Fruit fly (Drosophila melanogaster) whole organism, embryonic: ENCODE measurements around the gene CG13949.
A peak's percentile ranks its signal among the peaks of the same experiment; 100 is the strongest.

ENCODE experiments used
- Ada2b ChIP-seq: fragments of 200-800 bp; sonication (Bioruptor generic); IDR thresholded peaks from 2 replicates; pipeline ENCODE4 v1.3.6; 2022; ENCODE audit warnings: missing biosample characterization, missing genetic modification characterization
- CG10274 ChIP-seq: fragments of 200-800 bp; sonication (Bioruptor generic); optimal IDR thresholded peaks from 3 replicates; lab custom pipeline; 2017; ENCODE audit warnings: missing biosample characterization, mild to moderate bottlenecking, missing genetic modification characterization
- CG10543 ChIP-seq: fragments of 200-800 bp; sonication (Bioruptor generic); optimal IDR thresholded peaks from 3 replicates; lab custom pipeline; 2017; ENCODE audit warnings: missing biosample characterization, mild to moderate bottlenecking, missing genetic modification characterization, moderate library complexity
- CG10654 ChIP-seq: fragments of 200-800 bp; sonication (Bioruptor generic); optimal IDR thresholded peaks from 2 replicates; lab custom pipeline; 2016; ENCODE audit warnings: missing biosample characterization, missing genetic modification characterization
- CG11093 ChIP-seq: fragments of 200-800 bp; sonication (Bioruptor generic); IDR thresholded peaks from 3 replicates; pipeline ENCODE4 v1.3.6; 2022; ENCODE audit warnings: missing biosample characterization, missing genetic modification characterization
- CG11560 ChIP-seq: fragments of 200-800 bp; sonication (Bioruptor generic); IDR thresholded peaks from 3 replicates; pipeline ENCODE4 v1.3.6; 2022; ENCODE audit warnings: missing biosample characterization, missing genetic modification characterization
- CG13624 ChIP-seq: fragments of 200-800 bp; sonication (Bioruptor generic); optimal IDR thresholded peaks from 2 replicates; lab custom pipeline; 2016; ENCODE audit warnings: missing biosample characterization, missing genetic modification characterization
- CG13894 ChIP-seq: fragments of 200-800 bp; sonication (Bioruptor generic); optimal IDR thresholded peaks from 3 replicates; lab custom pipeline; 2018; ENCODE audit warnings: missing biosample characterization, mild to moderate bottlenecking, missing genetic modification characterization, moderate library complexity
- CG14965 ChIP-seq: fragments of 200-800 bp; sonication (Bioruptor generic); optimal IDR thresholded peaks from 2 replicates; lab custom pipeline; 2016; ENCODE audit warnings: missing biosample characterization, missing genetic modification characterization, borderline replicate concordance
- CG15269 ChIP-seq: fragments of 200-800 bp; sonication (Bioruptor generic); optimal IDR thresholded peaks from 2 replicates; lab custom pipeline; 2018; ENCODE audit warnings: missing biosample characterization, mild to moderate bottlenecking, missing genetic modification characterization, moderate library complexity
- CG1529 ChIP-seq: fragments of 200-800 bp; sonication (Bioruptor generic); optimal IDR thresholded peaks from 3 replicates; lab custom pipeline; 2018; ENCODE audit warnings: missing biosample characterization, missing genetic modification characterization
- CG17186 ChIP-seq: fragments of 200-800 bp; sonication (Bioruptor generic); optimal IDR thresholded peaks from 3 replicates; lab custom pipeline; 2017; ENCODE audit warnings: missing biosample characterization, missing genetic modification reagents, missing genetic modification characterization
- CG17328 ChIP-seq: fragments of 200-800 bp; sonication (Bioruptor generic); IDR thresholded peaks from 2 replicates; pipeline ENCODE4 v1.3.6; 2022; ENCODE audit warnings: missing biosample characterization, missing genetic modification characterization
- CG17385 ChIP-seq: fragments of 200-800 bp; sonication (Bioruptor generic); optimal IDR thresholded peaks from 3 replicates; lab custom pipeline; 2018; ENCODE audit warnings: missing biosample characterization, mild to moderate bottlenecking, missing genetic modification characterization
- CG2116 ChIP-seq: fragments of 200-800 bp; sonication (Bioruptor generic); optimal IDR thresholded peaks from 3 replicates; lab custom pipeline; 2018; ENCODE audit warnings: missing biosample characterization, mild to moderate bottlenecking, missing genetic modification characterization
- CG32772 ChIP-seq: fragments of 200-800 bp; sonication (Bioruptor generic); IDR thresholded peaks from 2 replicates; pipeline ENCODE4 v1.3.6; 2022; ENCODE audit warnings: missing biosample characterization, missing genetic modification characterization
- CG4820 ChIP-seq: fragments of 200-800 bp; sonication (Bioruptor generic); optimal IDR thresholded peaks from 3 replicates; lab custom pipeline; 2016; ENCODE audit warnings: missing biosample characterization, missing genetic modification characterization
- CG5953 ChIP-seq: fragments of 200-800 bp; sonication (Bioruptor generic); IDR thresholded peaks from 2 replicates; pipeline ENCODE4 v1.3.6; 2022; ENCODE audit warnings: missing biosample characterization, missing genetic modification characterization
- CG7372 ChIP-seq: fragments of 200-800 bp; sonication (Bioruptor generic); IDR thresholded peaks from 2 replicates; pipeline ENCODE4 v1.3.6; 2022; ENCODE audit warnings: missing biosample characterization, missing genetic modification characterization
- CG7745 ChIP-seq: fragments of 200-800 bp; sonication (Bioruptor generic); optimal IDR thresholded peaks from 2 replicates; lab custom pipeline; 2018; ENCODE audit warnings: missing biosample characterization, mild to moderate bottlenecking, missing genetic modification characterization, moderate library complexity
- CG9817 ChIP-seq: fragments of 200-800 bp; sonication (Bioruptor generic); optimal IDR thresholded peaks from 2 replicates; lab custom pipeline; 2018; ENCODE audit warnings: missing biosample characterization, mild to moderate bottlenecking, missing genetic modification characterization, moderate library complexity
- Camta ChIP-seq: fragments of 200-800 bp; sonication (Bioruptor generic); optimal IDR thresholded peaks from 2 replicates; lab custom pipeline; 2016; ENCODE audit warnings: missing biosample characterization, missing genetic modification characterization
- CrebB ChIP-seq: fragments of 200-800 bp; sonication (Bioruptor generic); optimal IDR thresholded peaks from 3 replicates; lab custom pipeline; 2018; ENCODE audit warnings: missing biosample characterization, mild to moderate bottlenecking, missing genetic modification characterization
- Dip3 ChIP-seq: fragments of 200-800 bp; sonication (Bioruptor generic); optimal IDR thresholded peaks from 3 replicates; lab custom pipeline; 2016; ENCODE audit warnings: missing biosample characterization, missing genetic modification characterization
- Hand ChIP-seq: fragments of 200-800 bp; sonication (Bioruptor generic); optimal IDR thresholded peaks from 2 replicates; lab custom pipeline; 2017; ENCODE audit warnings: mild to moderate bottlenecking, missing biosample characterization, missing genetic modification reagents, missing genetic modification characterization
- Hr39 ChIP-seq: fragments of >200 bp; optimal IDR thresholded peaks from 2 replicates; lab custom pipeline; 2017
- Lim3 ChIP-seq: fragments of 200-800 bp; sonication (Bioruptor generic); IDR thresholded peaks from 2 replicates; pipeline ENCODE4 v1.3.6; 2022; ENCODE audit warnings: missing biosample characterization, missing genetic modification characterization
- Sox102F ChIP-seq: fragments of 200-800 bp; sonication (Bioruptor generic); optimal IDR thresholded peaks from 2 replicates; lab custom pipeline; 2018; ENCODE audit warnings: missing biosample characterization, mild to moderate bottlenecking, missing genetic modification characterization, moderate library complexity
- Xrp1 ChIP-seq: fragments of 200-800 bp; sonication (Bioruptor generic); IDR thresholded peaks from 2 replicates; pipeline ENCODE4 v1.3.6; 2022; ENCODE audit warnings: missing biosample characterization, missing genetic modification characterization
- bsh ChIP-seq, 2 experiments: fragments of 200-800 bp; sonication (Bioruptor generic); optimal IDR thresholded peaks; 2 replicates each; lab custom pipeline; 2017 to 2018; ENCODE audit warnings: mild to moderate bottlenecking in 2 of 2, missing biosample characterization in 2 of 2, missing genetic modification characterization in 2 of 2, moderate library complexity in 1 of 2
- btn ChIP-seq: fragments of 200-800 bp; sonication (Bioruptor generic); optimal IDR thresholded peaks from 2 replicates; lab custom pipeline; 2016; ENCODE audit warnings: missing biosample characterization, missing genetic modification characterization
- chif ChIP-seq, 2 experiments: fragments of 200-800 bp; sonication (Bioruptor generic); optimal IDR thresholded peaks; 3 replicates each; lab custom pipeline; 2016; ENCODE audit warnings: missing biosample characterization in 2 of 2, missing genetic modification characterization in 2 of 2
- crol ChIP-seq: fragments of 200-800 bp; sonication (Bioruptor generic); IDR thresholded peaks from 2 replicates; pipeline ENCODE4 v1.3.6; 2022; ENCODE audit warnings: missing biosample characterization, missing genetic modification characterization
- emc ChIP-seq: fragments of 200-800 bp; sonication (Bioruptor generic); optimal IDR thresholded peaks from 2 replicates; lab custom pipeline; 2016; ENCODE audit warnings: missing biosample characterization, missing genetic modification characterization
- en ChIP-seq: fragments of 200-800 bp; sonication (Bioruptor generic); optimal IDR thresholded peaks from 2 replicates; lab custom pipeline; 2016; ENCODE audit warnings: missing biosample characterization, missing genetic modification characterization
- esg ChIP-seq: fragments of 200-800 bp; sonication (Bioruptor generic); conservative IDR thresholded peaks from 2 replicates; pipeline ENCODE4 v1.3.6; 2022; ENCODE audit warnings: missing biosample characterization, missing genetic modification characterization
- exex ChIP-seq: fragments of 200-800 bp; sonication (Bioruptor generic); optimal IDR thresholded peaks from 4 replicates; lab custom pipeline; 2018; ENCODE audit warnings: missing biosample characterization, mild to moderate bottlenecking, missing genetic modification characterization, moderate library complexity
- h ChIP-seq: fragments of >200 bp; optimal IDR thresholded peaks from 2 replicates; lab custom pipeline; 2017
- ham ChIP-seq: fragments of 200-800 bp; sonication (Bioruptor generic); IDR thresholded peaks from 2 replicates; pipeline ENCODE4 v1.3.6; 2022; ENCODE audit warnings: missing biosample characterization, missing genetic modification characterization
- hb ChIP-seq: fragments of 200-800 bp; sonication (Bioruptor generic); IDR thresholded peaks from 3 replicates; pipeline ENCODE4 v1.3.6; 2022; ENCODE audit warnings: missing biosample characterization, missing genetic modification characterization; ENCODE audit not compliant: partially characterized antibody
- nerfin-2 ChIP-seq: fragments of 200-800 bp; sonication (Bioruptor generic); IDR thresholded peaks from 2 replicates; pipeline ENCODE4 v1.3.6; 2022; ENCODE audit warnings: missing biosample characterization, missing genetic modification characterization; ENCODE audit not compliant: partially characterized antibody
- pb ChIP-seq: fragments of 200-800 bp; sonication (Bioruptor generic); optimal IDR thresholded peaks from 3 replicates; lab custom pipeline; 2016; ENCODE audit warnings: missing biosample characterization, missing genetic modification characterization
- pho ChIP-seq: fragments of 200-800 bp; sonication (Bioruptor generic); optimal IDR thresholded peaks from 2 replicates; lab custom pipeline; 2016; ENCODE audit warnings: missing biosample characterization, missing genetic modification characterization
- prd ChIP-seq, 3 experiments: fragments of >200 bp in 2 of 3; fragments of 200-800 bp in 1 of 3; sonication (Bioruptor generic) in 1 of 3; optimal IDR thresholded peaks in 2 of 3; IDR thresholded peaks in 1 of 3; 2 replicates in 2 of 3; 3 replicates in 1 of 3; pipeline versions ENCODE4 v1.3.6 to Lab custom; 2017 to 2022; ENCODE audit warnings: missing biosample characterization in 1 of 3, missing genetic modification characterization in 1 of 3
- ro ChIP-seq: fragments of 200-800 bp; sonication (Bioruptor generic); IDR thresholded peaks from 2 replicates; pipeline ENCODE4 v1.3.6; 2022; ENCODE audit warnings: missing biosample characterization, missing genetic modification characterization
- salm ChIP-seq: fragments of 200-800 bp; sonication (Bioruptor generic); optimal IDR thresholded peaks from 2 replicates; lab custom pipeline; 2018; ENCODE audit warnings: missing biosample characterization, mild to moderate bottlenecking, missing genetic modification characterization
- sens-2 ChIP-seq: fragments of 200-800 bp; sonication (Bioruptor generic); IDR thresholded peaks from 2 replicates; pipeline ENCODE4 v1.3.6; 2022; ENCODE audit warnings: missing biosample characterization, missing genetic modification characterization
- slp2 ChIP-seq: fragments of 200-800 bp; sonication (Bioruptor generic); optimal IDR thresholded peaks from 2 replicates; lab custom pipeline; 2016; ENCODE audit warnings: missing biosample characterization, missing genetic modification characterization
- vvl ChIP-seq: fragments of 200-800 bp; sonication (Bioruptor generic); IDR thresholded peaks from 2 replicates; pipeline ENCODE4 v1.3.6; 2022; ENCODE audit warnings: missing biosample characterization, missing genetic modification characterization

The CG13949 gene

dm6 chr2L:827516-828362 is 27.4 kb upstream of the CG13949 start (continued):
- peak; percentile 44 for TF ChIP-seq salm (tag; lab: Kevin White, UChicago)
- no peak for TF ChIP-seq h (lab: Kevin White, UChicago)
- no peak for TF ChIP-seq CG7372 (GFP tag; lab: Robert Waterston, UW)
- TF ChIP-seq prd (optimal IDR thresholded peaks at IDR 0.05; lab: Kevin White, UChicago): no peak
- peak; percentile 21; the same call in 1 of the 3 replicates for TF ChIP-seq prd (GFP tag; IDR thresholded peaks at IDR 0.05; lab: Robert Waterston, UW)
- TF ChIP-seq vvl (GFP tag; lab: Robert Waterston, UW): peak; percentile 31; the same call in 1 of the 2 replicates
- TF ChIP-seq Sox102F (GFP tag; lab: Kevin White, UChicago): peak; percentile 90
- no peak; the same call in 1 of the 2 replicates for TF ChIP-seq CG32772 (GFP tag; lab: Robert Waterston, UW)
- no peak for TF ChIP-seq CG17186 (GFP tag; lab: Kevin White, UChicago)
- peak; percentile 61 for TF ChIP-seq exex (tag; lab: Kevin White, UChicago)
- TF ChIP-seq chif (GFP tag; optimal IDR thresholded peaks at IDR 0.05; lab: Kevin White, UChicago): peak; percentile 7 to 34
- peak; percentile 61 for TF ChIP-seq CG17328 (GFP tag; lab: Robert Waterston, UW)
- peak; percentile 48 for TF ChIP-seq CG17385 (GFP tag; lab: Kevin White, UChicago)
- TF ChIP-seq en (GFP tag; lab: Kevin White, UChicago): no peak
- TF ChIP-seq CG4820 (GFP tag; lab: Kevin White, UChicago): no peak
- no peak for TF ChIP-seq Dip3
- no peak for TF ChIP-seq Lim3
- no peak for TF ChIP-seq CG13894 (tag; lab: Kevin White, UChicago)
- TF ChIP-seq slp2: no peak
- no peak for TF ChIP-seq ro
- no peak for TF ChIP-seq CG14965
- TF ChIP-seq CG10543: no peak
- TF ChIP-seq CG2116 (GFP tag; lab: Kevin White, UChicago): peak; percentile 0
- no peak for TF ChIP-seq Camta
- no peak for TF ChIP-seq CG9817
- TF ChIP-seq CG10274: no peak
- peak; percentile 65 for TF ChIP-seq CG1529 (GFP tag; lab: Kevin White, UChicago)
- peak in 1 of 2 experiments; percentile 60 for TF ChIP-seq bsh (GFP tag; optimal IDR thresholded peaks at IDR 0.05; lab: Kevin White, UChicago)
- no peak for TF ChIP-seq emc (GFP tag; lab: Kevin White, UChicago)
- peak; percentile 39 for TF ChIP-seq CG15269 (tag; lab: Kevin White, UChicago)
- no peak for TF ChIP-seq ham (GFP tag; lab: Robert Waterston, UW)
- no peak for TF ChIP-seq CG11093 (GFP tag; lab: Robert Waterston, UW)
- TF ChIP-seq pb: no peak
- no peak for TF ChIP-seq crol (GFP tag; lab: Robert Waterston, UW)
- no peak for TF ChIP-seq btn (GFP tag; lab: Kevin White, UChicago)
- TF ChIP-seq pho: no peak
- TF ChIP-seq CrebB (tag; lab: Kevin White, UChicago): no peak
- no peak for TF ChIP-seq CG10654
- TF ChIP-seq esg (GFP tag; lab: Robert Waterston, UW): 0 out of 2 replicates have a peak, but pooled peaks have one; percentile 15
- TF ChIP-seq Ada2b (GFP tag; lab: Robert Waterston, UW): no peak
- TF ChIP-seq Hr39 (lab: Kevin White, UChicago): no peak
- no peak for TF ChIP-seq Hand (GFP tag; lab: Kevin White, UChicago)
- TF ChIP-seq nerfin-2 (GFP tag; lab: Robert Waterston, UW): no peak
- no peak for TF ChIP-seq CG11560 (tag; lab: Robert Waterston, UW)
- TF ChIP-seq CG13624 (GFP tag; lab: Kevin White, UChicago): no peak
- TF ChIP-seq Xrp1 (GFP tag; lab: Robert Waterston, UW): peak; percentile 60; the same call in 1 of the 2 replicates
- no peak for TF ChIP-seq CG7745 (tag; lab: Kevin White, UChicago)
- 0 out of 2 replicates have a peak, but pooled peaks have one; percentile 28 for TF ChIP-seq CG5953 (GFP tag; lab: Robert Waterston, UW)
- no peak for TF ChIP-seq hb (GFP tag; lab: Robert Waterston, UW)
- peak; percentile 36; the same call in 1 of the 2 replicates for TF ChIP-seq sens-2
